Worm (Caenorhabditis elegans) whole organism, midembryonic: Measurements from ENCODE around the gene sup-12.

Experiments
- flt-1 ChIP-seq: fragments of 200-800 bp; sonication (Bioruptor generic); IDR thresholded peaks from 2 replicates; pipeline ENCODE4 v1.3.6; 2022; ENCODE audit warnings: missing genetic modification characterization, missing compliant biosample characterization
- tab-1 ChIP-seq: fragments of 200-800 bp; sonication (Bioruptor generic); IDR thresholded peaks from 2 replicates; pipeline ENCODE4 v1.3.6; 2022; ENCODE audit warnings: missing genetic modification characterization, missing compliant biosample characterization
- ztf-23 ChIP-seq: fragments of 200-800 bp; sonication (Bioruptor generic); IDR thresholded peaks from 2 replicates; pipeline ENCODE4 v1.3.6; 2022; ENCODE audit warnings: missing genetic modification reagents, missing genetic modification characterization, missing compliant biosample characterization
- ztf-29 ChIP-seq: fragments of 200-800 bp; sonication (Bioruptor generic); IDR thresholded peaks from 2 replicates; pipeline ENCODE4 v1.3.6; 2022; ENCODE audit warnings: missing genetic modification reagents, missing genetic modification characterization, missing compliant biosample characterization

- TF ChIP-seq tab-1 (GFP tag; lab: Robert Waterston, UW) (no peak), ztf-23 (GFP tag; lab: Robert Waterston, UW) (no peak), ztf-29 (GFP tag; lab: Robert Waterston, UW) (no peak), flt-1 (GFP tag; lab: Robert Waterston, UW) (no peak)
Measured at ce11 chrX:3900715-3901114, 3.7 kb upstream of the sup-12 start.
